Worm (Caenorhabditis elegans) whole organism, L2 larva: ENCODE data around the gene fbxa-219.

Source experiments
- C34F6.9 ChIP-seq: fragments of 150-350 bp; optimal IDR thresholded peaks from 2 replicates; lab custom pipeline; 2014; ENCODE audit warnings: missing biosample characterization, missing genetic modification characterization
- Y55F3AM.14 ChIP-seq: fragments of 200-800 bp; sonication (Bioruptor generic); optimal IDR thresholded peaks from 2 replicates; lab custom pipeline; 2018; ENCODE audit warnings: mild to moderate bottlenecking, missing genetic modification characterization, missing compliant biosample characterization
- alr-1 ChIP-seq: fragments of 150-350 bp; optimal IDR thresholded peaks from 2 replicates; lab custom pipeline; 2014; ENCODE audit warnings: missing biosample characterization, missing genetic modification characterization
- aly-2 ChIP-seq: fragments of 150-350 bp; optimal IDR thresholded peaks from 2 replicates; lab custom pipeline; 2014; ENCODE audit warnings: missing biosample characterization, missing genetic modification characterization
- blmp-1 ChIP-seq: sonication (generic microtip); optimal IDR thresholded peaks from 2 replicates; lab custom pipeline; 2017; ENCODE audit warnings: missing genetic modification characterization, mild to moderate bottlenecking, missing compliant biosample characterization, antibody characterized with exemption, moderate library complexity; ENCODE audit not compliant: insufficient read depth
- ceh-16 ChIP-seq: fragments of 150-350 bp; optimal IDR thresholded peaks from 2 replicates; lab custom pipeline; 2014; ENCODE audit warnings: missing biosample characterization, missing genetic modification characterization
- ceh-82 ChIP-seq: fragments of 150-350 bp; optimal IDR thresholded peaks from 2 replicates; lab custom pipeline; 2014; ENCODE audit warnings: missing biosample characterization, missing genetic modification characterization
- dmd-4 ChIP-seq: sonication (generic microtip); optimal IDR thresholded peaks from 2 replicates; lab custom pipeline; 2017; ENCODE audit warnings: missing biosample characterization, missing genetic modification characterization
- egl-27 ChIP-seq: sonication (generic microtip); optimal IDR thresholded peaks from 3 replicates; lab custom pipeline; 2017; ENCODE audit warnings: missing biosample characterization, missing genetic modification reagents, missing genetic modification characterization
- elt-1 ChIP-seq: fragments of 150-350 bp; optimal IDR thresholded peaks from 2 replicates; lab custom pipeline; 2014; ENCODE audit warnings: missing biosample characterization, missing genetic modification characterization
- elt-3 ChIP-seq: sonication (generic microtip); optimal IDR thresholded peaks from 2 replicates; lab custom pipeline; 2017; ENCODE audit warnings: missing biosample characterization, missing genetic modification characterization
- gmeb-1 ChIP-seq: fragments of 150-350 bp; optimal IDR thresholded peaks from 2 replicates; lab custom pipeline; 2014; ENCODE audit warnings: missing biosample characterization, missing genetic modification characterization
- lin-11 ChIP-seq: fragments of 150-350 bp; sonication (generic microtip); optimal IDR thresholded peaks from 2 replicates; lab custom pipeline; 2014; ENCODE audit warnings: missing biosample characterization, missing genetic modification characterization, inconsistent platforms, mixed read lengths
- mab-5 ChIP-seq: fragments of 150-350 bp; optimal IDR thresholded peaks from 2 replicates; lab custom pipeline; 2014; ENCODE audit warnings: missing biosample characterization, missing genetic modification characterization
- mbf-1 ChIP-seq: sonication (generic microtip); optimal IDR thresholded peaks from 2 replicates; lab custom pipeline; 2017; ENCODE audit warnings: missing biosample characterization, missing genetic modification characterization
- mdl-1 ChIP-seq, 2 experiments: fragments of 150-350 bp in 1 of 2; sonication (generic microtip) in 1 of 2; optimal IDR thresholded peaks; 2 replicates each; lab custom pipeline; 2017; ENCODE audit warnings: missing biosample characterization in 2 of 2, missing genetic modification characterization in 2 of 2
- nhr-10 ChIP-seq: sonication (generic microtip); optimal IDR thresholded peaks from 2 replicates; lab custom pipeline; 2017; ENCODE audit warnings: missing biosample characterization, missing genetic modification characterization
- nhr-11 ChIP-seq: fragments of 150-350 bp; optimal IDR thresholded peaks from 2 replicates; lab custom pipeline; 2014; ENCODE audit warnings: missing biosample characterization, missing genetic modification characterization
- nhr-12 ChIP-seq: fragments of 150-350 bp; optimal IDR thresholded peaks from 2 replicates; lab custom pipeline; 2014; ENCODE audit warnings: missing biosample characterization, missing genetic modification characterization
- nhr-237 ChIP-seq: fragments of 150-350 bp; optimal IDR thresholded peaks from 2 replicates; lab custom pipeline; 2014; ENCODE audit warnings: missing biosample characterization, missing genetic modification characterization
- nhr-25 ChIP-seq: fragments of 150-350 bp; sonication (generic microtip); optimal IDR thresholded peaks from 3 replicates; lab custom pipeline; 2014; ENCODE audit warnings: missing biosample characterization, missing genetic modification characterization
- nhr-6 ChIP-seq: fragments of 150-350 bp; optimal IDR thresholded peaks from 2 replicates; lab custom pipeline; 2014; ENCODE audit warnings: missing biosample characterization, missing genetic modification characterization
- nhr-77 ChIP-seq: fragments of 150-350 bp; optimal IDR thresholded peaks from 2 replicates; lab custom pipeline; 2014; ENCODE audit warnings: missing biosample characterization, missing genetic modification characterization
- peb-1 ChIP-seq: fragments of 150-350 bp; optimal IDR thresholded peaks from 2 replicates; lab custom pipeline; 2014; ENCODE audit warnings: missing biosample characterization, missing genetic modification characterization
- sem-4 ChIP-seq: fragments of 150-350 bp; optimal IDR thresholded peaks from 2 replicates; lab custom pipeline; 2014; ENCODE audit warnings: missing biosample characterization, missing genetic modification reagents, missing genetic modification characterization
- skn-1 ChIP-seq: sonication (generic microtip); optimal IDR thresholded peaks from 2 replicates; lab custom pipeline; 2017; ENCODE audit warnings: missing biosample characterization, missing genetic modification characterization
- sma-3 ChIP-seq: sonication (generic microtip); optimal IDR thresholded peaks from 2 replicates; lab custom pipeline; 2016; ENCODE audit warnings: missing genetic modification reagents, missing genetic modification characterization, missing compliant biosample characterization
- sma-9 ChIP-seq, 2 experiments: fragments of 150-350 bp in 1 of 2; sonication (generic microtip) in 1 of 2; optimal IDR thresholded peaks; 2 replicates each; lab custom pipeline; 2014 to 2016; ENCODE audit warnings: missing genetic modification characterization in 2 of 2, mild to moderate bottlenecking in 1 of 2, missing biosample characterization in 1 of 2, missing compliant biosample characterization in 1 of 2, missing genetic modification reagents in 1 of 2, moderate library complexity in 1 of 2
- snpc-4 ChIP-seq: fragments of 150-350 bp; optimal IDR thresholded peaks from 2 replicates; lab custom pipeline; 2014; ENCODE audit warnings: missing biosample characterization, missing genetic modification characterization
- unc-39 ChIP-seq: fragments of 150-350 bp; optimal IDR thresholded peaks from 2 replicates; lab custom pipeline; 2014; ENCODE audit warnings: missing biosample characterization, missing genetic modification characterization
- unc-55 ChIP-seq: fragments of 150-350 bp; sonication (generic microtip); optimal IDR thresholded peaks from 3 replicates; lab custom pipeline; 2014; ENCODE audit warnings: missing biosample characterization, missing genetic modification reagents, missing genetic modification characterization
- ztf-1 ChIP-seq: fragments of 200-800 bp; sonication (Bioruptor generic); conservative IDR thresholded peaks from 2 replicates; pipeline ENCODE4 v1.3.6; 2022; ENCODE audit warnings: missing genetic modification characterization, missing compliant biosample characterization

Gene fbxa-219

ce11 chrIII:2276842-2277241 is 14.4 kb upstream of the fbxa-219 start, which contains the start of gene Y54F10BM.21:
Gene Y54F10BM.21 (plus strand): TSS chrIII:2277142.
- TF ChIP-seq mdl-1 (tag; optimal IDR thresholded peaks at IDR 0.05; lab: Kevin White, UChicago) = no peak
- no peak for TF ChIP-seq ceh-16 (tag; lab: Kevin White, UChicago)
- TF ChIP-seq blmp-1 (tag; lab: Kevin White, UChicago) = no peak
- TF ChIP-seq Y55F3AM.14 (GFP tag; lab: Kevin White, UChicago) = no peak
- TF ChIP-seq C34F6.9 = no peak
- no peak for TF ChIP-seq unc-39 (tag; lab: Kevin White, UChicago)
- no peak for TF ChIP-seq nhr-6 (tag; lab: Kevin White, UChicago)
- no peak for TF ChIP-seq lin-11 (tag; lab: Kevin White, UChicago)
- no peak for TF ChIP-seq elt-1 (tag; lab: Kevin White, UChicago)
- no peak for TF ChIP-seq skn-1 (tag; lab: Kevin White, UChicago)
- TF ChIP-seq nhr-77 = no peak
- TF ChIP-seq nhr-11 (tag; lab: Kevin White, UChicago) = no peak

DNA sequence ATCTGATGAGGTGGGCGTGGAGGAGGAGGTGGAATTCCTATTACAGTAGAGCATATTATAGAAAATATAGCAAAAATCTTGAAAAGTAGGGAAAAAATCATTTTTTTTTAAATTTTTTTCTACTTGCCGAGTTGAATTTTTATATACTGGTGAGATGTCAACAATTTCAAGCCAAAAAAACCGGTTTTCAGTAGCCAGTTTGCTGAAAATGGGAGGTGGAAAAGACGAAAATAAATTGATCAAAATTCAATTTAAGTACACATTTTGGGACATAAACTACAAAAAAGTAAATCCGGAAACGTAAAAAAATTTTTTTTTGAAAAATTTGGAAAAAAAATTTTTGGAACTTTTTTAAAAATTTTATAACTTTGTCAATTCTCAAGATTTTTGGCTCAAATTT is 11.8 kb upstream of the fbxa-219 start, which contains the start of gene Y54F10BM.23:
Gene Y54F10BM.23, minus strand, starts transcription at position 101 of the 400 bp plus-strand sequence.
- no peak for TF ChIP-seq sem-4 (tag; lab: Kevin White, UChicago)
- no peak for TF ChIP-seq nhr-237 (tag; lab: Kevin White, UChicago)
- TF ChIP-seq elt-1 (tag; lab: Kevin White, UChicago) = no peak
- TF ChIP-seq alr-1 = no peak

ce11 chrIII:2280569-2280968 is 10.6 kb upstream of the fbxa-219 start, which contains the start of gene Y54F10BM.22:
Gene Y54F10BM.22 (plus strand): TSS chrIII:2280899.
- TF ChIP-seq sma-3 (GFP tag; lab: Kevin White, UChicago) (peak; percentile 59), egl-27 (tag; lab: Kevin White, UChicago) (no peak), nhr-10 (tag; lab: Kevin White, UChicago) (no peak), nhr-25 (tag; lab: Kevin White, UChicago) (peak; percentile 60), nhr-12 (tag; lab: Kevin White, UChicago) (no peak), gmeb-1 (tag; lab: Kevin White, UChicago) (no peak), elt-3 (no peak)

DNA sequence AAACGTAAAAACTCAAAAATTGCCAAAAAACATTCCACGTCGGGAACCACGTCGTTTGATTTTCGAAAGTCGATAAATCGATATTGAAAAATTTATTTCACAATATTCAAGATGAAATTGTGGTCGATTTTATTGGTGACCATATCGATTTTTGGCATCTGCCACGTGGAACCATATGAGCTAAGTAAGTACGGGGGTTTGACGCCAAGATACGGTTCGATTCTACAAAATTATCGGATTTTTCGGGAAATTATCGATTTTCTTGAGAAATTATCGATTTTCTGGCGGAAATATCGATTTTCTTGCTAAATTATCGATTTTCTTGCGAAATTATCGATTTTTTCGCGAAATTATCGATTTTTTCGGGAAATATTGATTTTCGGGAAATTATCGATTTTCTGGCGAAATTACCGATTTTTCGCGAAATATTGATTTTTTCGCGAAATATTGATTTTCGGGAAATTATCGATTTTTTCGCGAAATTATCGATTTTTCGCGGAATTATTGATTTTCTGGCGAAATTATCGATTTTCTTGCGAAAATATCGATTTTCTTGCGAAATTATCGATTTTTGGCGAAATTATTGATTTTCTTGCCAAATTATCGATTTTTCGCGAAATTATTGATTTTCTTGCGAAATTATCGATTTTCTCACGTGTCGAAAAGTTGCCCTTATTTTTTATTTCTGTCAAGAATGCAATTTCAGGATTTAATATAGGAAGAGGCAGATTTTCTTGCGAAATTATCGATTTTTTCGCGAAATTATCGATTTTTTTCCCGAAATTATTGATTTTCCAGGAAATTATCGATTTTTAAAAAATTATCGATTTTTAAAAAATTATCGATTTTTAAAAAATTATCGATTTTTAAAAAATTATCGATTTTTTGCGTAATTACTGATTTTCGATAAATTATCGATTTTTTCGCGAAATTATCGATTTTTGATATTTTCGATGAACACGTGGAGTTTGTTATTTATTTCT is 8.9 kb upstream of the fbxa-219 start, which contains the start of gene Y54F10BM.3:
Gene Y54F10BM.3, plus strand, starts transcription at position 51 of the 983 bp plus-strand sequence.
- TF ChIP-seq lin-11 (tag; lab: Kevin White, UChicago) (no peak), C34F6.9 (no peak), nhr-77 (no peak), nhr-11 (tag; lab: Kevin White, UChicago) (no peak), mab-5 (tag; lab: Kevin White, UChicago) (no peak), mbf-1 (tag; lab: Kevin White, UChicago) (no peak), nhr-10 (tag; lab: Kevin White, UChicago) (no peak), dmd-4 (tag; lab: Kevin White, UChicago) (no peak), aly-2 (no peak), sma-9 (GFP tag; optimal IDR thresholded peaks at IDR 0.05; lab: Kevin White, UChicago) (no peak), sma-9 (tag; optimal IDR thresholded peaks at IDR 0.05; lab: Kevin White, UChicago) (no peak), ceh-82 (tag; lab: Kevin White, UChicago) (no peak), peb-1 (tag; lab: Kevin White, UChicago) (no peak), unc-39 (tag; lab: Kevin White, UChicago) (no peak)

DNA sequence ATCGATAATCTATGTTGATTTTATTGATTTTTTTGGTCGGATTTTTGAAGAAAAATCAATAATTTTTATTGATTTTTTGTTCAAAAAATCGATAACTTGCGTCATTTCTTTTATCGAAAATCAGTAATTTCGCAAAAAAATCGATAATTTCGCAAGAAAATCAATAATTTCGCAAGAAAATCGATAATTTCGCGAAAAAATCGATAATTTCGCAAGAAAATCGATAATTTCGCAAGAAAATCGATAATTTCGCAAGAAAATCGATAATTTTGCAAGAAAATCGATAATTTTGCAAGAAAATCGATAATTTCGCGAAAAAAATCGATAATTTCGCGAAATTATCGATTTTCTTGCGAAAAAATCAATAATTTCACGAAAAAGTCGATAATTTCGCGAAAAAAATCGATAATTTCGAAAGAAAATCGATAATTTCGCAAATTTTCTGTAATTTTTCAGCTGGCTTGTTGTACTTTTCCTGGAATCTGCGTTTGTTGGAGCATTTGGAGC is 7.8 kb upstream of the fbxa-219 start:
- TF ChIP-seq ztf-1 (GFP tag; lab: Robert Waterston, UW) (no peak), unc-55 (no peak), nhr-25 (tag; lab: Kevin White, UChicago) (no peak), alr-1 (no peak), snpc-4 (tag; lab: Kevin White, UChicago) (no peak), nhr-11 (tag; lab: Kevin White, UChicago) (no peak), ceh-82 (tag; lab: Kevin White, UChicago) (no peak)
